Worm (Caenorhabditis elegans) whole organism, L4 larva: Measurements from ENCODE around the gene skr-19.

Experiments
- D1046.2 ChIP-seq: fragments of 200-800 bp; sonication (Bioruptor generic); IDR thresholded peaks from 2 replicates; pipeline ENCODE4 v1.3.6; 2022; ENCODE audit warnings: missing genetic modification characterization, missing compliant biosample characterization
- F10B5.3 ChIP-seq: sonication (generic microtip); optimal IDR thresholded peaks from 2 replicates; lab custom pipeline; 2016; ENCODE audit warnings: mild to moderate bottlenecking, missing genetic modification characterization, missing compliant biosample characterization
- T20F7.1 ChIP-seq: fragments of 200-800 bp; sonication (Bioruptor generic); optimal IDR thresholded peaks from 2 replicates; lab custom pipeline; 2018; ENCODE audit warnings: mild to moderate bottlenecking, missing genetic modification characterization, missing compliant biosample characterization
- Y105C5A.15 ChIP-seq: fragments of 200-800 bp; sonication (Bioruptor generic); IDR thresholded peaks from 2 replicates; pipeline ENCODE4 v1.3.6; 2022; ENCODE audit warnings: missing genetic modification characterization, missing compliant biosample characterization
- aha-1 ChIP-seq: fragments of 150-350 bp; peaks from one replicate; lab custom pipeline; 2014; ENCODE audit warnings: missing biosample characterization, missing genetic modification characterization
- arid-1 ChIP-seq: fragments of 200-800 bp; sonication (Bioruptor generic); conservative IDR thresholded peaks from 2 replicates; pipeline ENCODE4 v1.3.6; 2022; ENCODE audit warnings: missing genetic modification reagents, missing genetic modification characterization, missing compliant biosample characterization
- attf-4 ChIP-seq: sonication (generic microtip); optimal IDR thresholded peaks from 3 replicates; lab custom pipeline; 2017; ENCODE audit warnings: missing biosample characterization, missing genetic modification characterization
- ceh-20 ChIP-seq: fragments of 200-800 bp; sonication (Bioruptor generic); IDR thresholded peaks from 2 replicates; pipeline ENCODE4 v1.3.6; 2022; ENCODE audit warnings: missing genetic modification reagents, missing genetic modification characterization, missing compliant biosample characterization
- ceh-32 ChIP-seq: sonication (generic microtip); optimal IDR thresholded peaks from 2 replicates; lab custom pipeline; 2016; ENCODE audit warnings: mild to moderate bottlenecking, missing genetic modification characterization, missing compliant biosample characterization; ENCODE audit not compliant: poor library complexity
- ces-1 ChIP-seq: fragments of 150-350 bp; sonication (generic microtip); optimal IDR thresholded peaks from 4 replicates; lab custom pipeline; 2014; ENCODE audit warnings: missing biosample characterization, missing genetic modification reagents, missing genetic modification characterization
- daf-16 ChIP-seq, 3 experiments: sonication (generic microtip); optimal IDR thresholded peaks; 2 replicates each; lab custom pipeline; 2016 to 2017; ENCODE audit warnings: missing genetic modification characterization in 3 of 3, missing genetic modification reagents in 3 of 3, mild to moderate bottlenecking in 2 of 3, missing compliant biosample characterization in 2 of 3, missing biosample characterization in 1 of 3, moderate library complexity in 1 of 3
- dmd-6 ChIP-seq: fragments of 200-800 bp; sonication (Bioruptor generic); IDR thresholded peaks from 2 replicates; pipeline ENCODE4 v1.3.6; 2022; ENCODE audit warnings: missing genetic modification reagents, missing genetic modification characterization, missing compliant biosample characterization
- dmd-8 ChIP-seq: fragments of 200-800 bp; sonication (Bioruptor generic); IDR thresholded peaks from 2 replicates; pipeline ENCODE4 v1.3.6; 2022; ENCODE audit warnings: missing genetic modification characterization, missing compliant biosample characterization
- dmd-9 ChIP-seq: fragments of 200-800 bp; sonication (Bioruptor generic); IDR thresholded peaks from 2 replicates; pipeline ENCODE4 v1.3.6; 2022; ENCODE audit warnings: missing genetic modification reagents, missing genetic modification characterization, missing compliant biosample characterization
- dve-1 ChIP-seq: sonication (generic microtip); optimal IDR thresholded peaks from 2 replicates; lab custom pipeline; 2017; ENCODE audit warnings: antibody characterized with exemption, mild to moderate bottlenecking, missing genetic modification characterization, missing compliant biosample characterization; ENCODE audit not compliant: insufficient read depth
- fkh-10 ChIP-seq: fragments of 150-350 bp; optimal IDR thresholded peaks from 2 replicates; lab custom pipeline; 2014; ENCODE audit warnings: missing biosample characterization, missing genetic modification reagents, missing genetic modification characterization
- hlh-11 ChIP-seq: fragments of 200-800 bp; sonication (Bioruptor generic); optimal IDR thresholded peaks from 2 replicates; lab custom pipeline; 2018; ENCODE audit warnings: mild to moderate bottlenecking, missing genetic modification characterization, missing compliant biosample characterization
- hlh-30 ChIP-seq: sonication (generic microtip); optimal IDR thresholded peaks from 2 replicates; lab custom pipeline; 2017; ENCODE audit warnings: antibody characterized with exemption, mild to moderate bottlenecking, missing genetic modification characterization, missing compliant biosample characterization; ENCODE audit not compliant: insufficient read depth
- lin-1 ChIP-seq: fragments of 200-800 bp; sonication (Bioruptor generic); IDR thresholded peaks from 2 replicates; pipeline ENCODE4 v1.3.6; 2022; ENCODE audit warnings: missing genetic modification reagents, missing genetic modification characterization, missing compliant biosample characterization
- lin-29 ChIP-seq: fragments of 200-800 bp; sonication (Bioruptor generic); IDR thresholded peaks from 2 replicates; pipeline ENCODE4 v1.3.6; 2022; ENCODE audit warnings: missing genetic modification reagents, missing genetic modification characterization, missing compliant biosample characterization
- lin-38 ChIP-seq: fragments of 200-800 bp; sonication (Bioruptor generic); IDR thresholded peaks from 2 replicates; pipeline ENCODE4 v1.3.6; 2022; ENCODE audit warnings: missing genetic modification reagents, missing genetic modification characterization, missing compliant biosample characterization
- lir-3 ChIP-seq: sonication (generic microtip); optimal IDR thresholded peaks from 2 replicates; lab custom pipeline; 2016; ENCODE audit warnings: mild to moderate bottlenecking, missing genetic modification characterization, missing compliant biosample characterization
- mdl-1 ChIP-seq, 2 experiments: fragments of 150-350 bp in 1 of 2; sonication (generic microtip) in 1 of 2; optimal IDR thresholded peaks; 2 replicates each; lab custom pipeline; 2014 to 2017; ENCODE audit warnings: missing biosample characterization in 2 of 2, missing genetic modification characterization in 2 of 2
- mes-2 ChIP-seq: sonication (generic microtip); optimal IDR thresholded peaks from 2 replicates; lab custom pipeline; 2016; ENCODE audit warnings: missing genotype, mild to moderate bottlenecking, missing genetic modification characterization, missing compliant biosample characterization; ENCODE audit not compliant: poor library complexity, severe bottlenecking
- mxl-3 ChIP-seq: fragments of 200-800 bp; sonication (Bioruptor generic); optimal IDR thresholded peaks from 2 replicates; lab custom pipeline; 2018; ENCODE audit warnings: mild to moderate bottlenecking, missing genetic modification characterization, missing compliant biosample characterization
- nhr-237 ChIP-seq: sonication (generic microtip); optimal IDR thresholded peaks from 2 replicates; lab custom pipeline; 2017; ENCODE audit warnings: missing biosample characterization, missing genetic modification characterization
- nhr-25 ChIP-seq: sonication (generic microtip); optimal IDR thresholded peaks from 2 replicates; lab custom pipeline; 2017; ENCODE audit warnings: missing genetic modification characterization, mild to moderate bottlenecking, missing compliant biosample characterization, antibody characterized with exemption, moderate library complexity, borderline replicate concordance; ENCODE audit not compliant: insufficient read depth
- nhr-28 ChIP-seq: fragments of 150-350 bp; optimal IDR thresholded peaks from 2 replicates; lab custom pipeline; 2014; ENCODE audit warnings: missing biosample characterization, missing genetic modification characterization
- nhr-42 ChIP-seq: fragments of 200-800 bp; sonication (Bioruptor generic); IDR thresholded peaks from 2 replicates; pipeline ENCODE4 v1.3.6; 2022; ENCODE audit warnings: missing genetic modification characterization, missing compliant biosample characterization
- nhr-76 ChIP-seq: fragments of 150-350 bp; optimal IDR thresholded peaks from 2 replicates; lab custom pipeline; 2014; ENCODE audit warnings: missing biosample characterization, missing genetic modification characterization
- nhr-77 ChIP-seq: fragments of 150-350 bp; optimal IDR thresholded peaks from 2 replicates; lab custom pipeline; 2014; ENCODE audit warnings: missing biosample characterization, missing genetic modification characterization
- php-3 ChIP-seq: fragments of 200-800 bp; sonication (Bioruptor generic); IDR thresholded peaks from 2 replicates; pipeline ENCODE4 v1.3.6; 2022; ENCODE audit warnings: missing genetic modification reagents, missing genetic modification characterization, missing compliant biosample characterization
- rbr-2 ChIP-seq: sonication (generic microtip); optimal IDR thresholded peaks from 2 replicates; lab custom pipeline; 2016; ENCODE audit warnings: missing genotype, missing genetic modification characterization, missing compliant biosample characterization
- saeg-2 ChIP-seq: fragments of 200-800 bp; sonication (Bioruptor generic); IDR thresholded peaks from 2 replicates; pipeline ENCODE4 v1.3.6; 2022; ENCODE audit warnings: missing genetic modification reagents, missing genetic modification characterization, missing compliant biosample characterization
- tra-1 ChIP-seq: fragments of 200-800 bp; sonication (Bioruptor generic); IDR thresholded peaks from 2 replicates; pipeline ENCODE4 v1.3.6; 2022; ENCODE audit warnings: missing genetic modification reagents, missing genetic modification characterization, missing compliant biosample characterization
- unc-62 ChIP-seq, 3 experiments: fragments of 150-350 bp in 1 of 3; sonication (generic microtip); optimal IDR thresholded peaks in 2 of 3; peaks in 1 of 3; 1 replicate in 1 of 3; 2 replicates in 2 of 3; lab custom pipeline; 2014 to 2017; ENCODE audit warnings: missing biosample characterization in 3 of 3, missing genetic modification characterization in 3 of 3, missing genetic modification reagents in 3 of 3, missing genotype in 1 of 3
- vab-7 ChIP-seq: fragments of 200-800 bp; sonication (Bioruptor generic); IDR thresholded peaks from 2 replicates; pipeline ENCODE4 v1.3.6; 2022; ENCODE audit warnings: missing genetic modification reagents, missing genetic modification characterization, missing compliant biosample characterization
- zag-1 ChIP-seq: fragments of 150-350 bp; optimal IDR thresholded peaks from 2 replicates; lab custom pipeline; 2014; ENCODE audit warnings: missing biosample characterization, missing genetic modification characterization
- ztf-7 ChIP-seq: fragments of 150-350 bp; optimal IDR thresholded peaks from 2 replicates; lab custom pipeline; 2014; ENCODE audit warnings: missing biosample characterization, missing genetic modification characterization

skr-19 gene

DNA sequence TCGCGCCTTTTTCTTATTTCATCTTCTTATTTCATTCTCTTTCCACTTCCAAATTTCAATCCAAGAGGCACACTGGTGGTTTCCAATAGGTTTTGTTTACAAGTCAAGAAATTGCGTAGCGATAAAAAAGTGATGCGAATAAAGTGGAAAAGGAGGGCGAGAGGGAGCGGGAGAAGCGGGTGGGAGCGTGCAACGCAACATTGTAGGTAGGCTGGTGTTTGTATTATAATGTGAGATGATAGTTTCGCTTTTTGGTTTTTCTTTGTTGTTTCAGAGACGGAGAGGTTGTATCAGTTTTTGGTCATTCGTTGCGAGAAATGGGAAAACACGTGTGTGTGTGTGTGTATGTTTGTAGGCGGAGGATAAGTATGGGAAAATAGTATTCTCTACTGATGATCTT is 25.7 kb upstream of the skr-19 start (continued):
- TF ChIP-seq zag-1 (tag; lab: Kevin White, UChicago) (no peak), nhr-25 (tag; lab: Kevin White, UChicago) (peak; percentile 53), D1046.2 (no peak), daf-16 (GFP tag; optimal IDR thresholded peaks at IDR 0.05; lab: Kevin White, UChicago) (peak in 1 of 2 experiments; percentile 68), daf-16 (tag; optimal IDR thresholded peaks at IDR 0.05; lab: Kevin White, UChicago) (peak; percentile 95), vab-7 (GFP tag; lab: Robert Waterston, UW) (no peak), aha-1 (tag; lab: Kevin White, UChicago) (peak; percentile 98)

DNA sequence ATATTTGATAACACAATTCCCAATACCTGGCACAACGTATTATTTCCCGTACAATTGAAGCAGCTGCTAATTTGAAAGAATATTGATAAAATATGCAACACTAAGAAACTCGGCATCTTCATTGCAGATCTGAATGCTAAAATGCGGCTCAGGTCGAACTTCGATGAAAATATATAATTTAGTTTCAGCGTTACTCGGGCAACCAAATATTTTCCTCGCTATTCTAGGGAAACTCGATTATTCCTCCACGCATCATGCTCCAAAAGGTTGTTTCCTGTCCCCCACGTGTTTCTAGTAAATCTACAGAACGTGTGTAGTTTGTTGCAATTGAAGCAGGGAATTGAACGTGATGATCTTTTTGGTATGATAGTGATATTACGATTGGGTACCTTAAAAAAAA is 24.6 kb upstream of the skr-19 start:
- TF ChIP-seq dmd-8 (no peak), nhr-77 (tag; lab: Kevin White, UChicago) (no peak), rbr-2 (no peak), mxl-3 (GFP tag; lab: Kevin White, UChicago) (peak; percentile 15), ztf-7 (no peak), fkh-10 (GFP tag; lab: Kevin White, UChicago) (no peak), lin-1 (GFP tag; lab: Robert Waterston, UW) (no peak), tra-1 (GFP tag; lab: Robert Waterston, UW) (no peak), saeg-2 (GFP tag; lab: Robert Waterston, UW) (no peak), lir-3 (no peak), lin-38 (GFP tag; lab: Robert Waterston, UW) (no peak), aha-1 (tag; lab: Kevin White, UChicago) (peak; percentile 23), zag-1 (tag; lab: Kevin White, UChicago) (no peak), unc-62 (GFP tag; optimal IDR thresholded peaks at IDR 0.05 in 1 of 2; lab: Kevin White, UChicago) (peak in 1 of 2 experiments; percentile 97), unc-62 (tag; optimal IDR thresholded peaks at IDR 0.05; lab: Kevin White, UChicago) (no peak), nhr-42 (no peak), nhr-237 (tag; lab: Kevin White, UChicago) (no peak)

DNA sequence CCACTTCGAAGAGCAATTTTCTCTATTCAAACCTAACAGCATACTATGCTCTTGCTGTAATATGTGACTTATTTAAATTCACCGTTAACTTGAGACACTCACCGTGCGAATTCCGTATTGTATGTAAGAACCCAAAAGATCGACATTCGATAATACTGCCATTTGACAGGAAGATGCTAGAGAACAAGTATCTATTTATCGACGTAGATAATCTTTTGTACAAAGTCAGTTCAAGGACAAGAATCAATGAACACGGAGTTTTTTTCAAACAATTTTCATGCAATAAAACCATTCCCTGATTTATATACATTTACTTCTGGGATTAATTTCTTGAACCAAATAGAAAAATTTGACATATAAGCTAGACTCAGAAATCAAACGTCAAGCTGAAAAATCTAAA is 23.8 kb upstream of the skr-19 start, which contains the start of gene K08H2.7:
Gene K08H2.7 (minus strand): TSS at position 173 of the 400 bp plus-strand sequence.
- peak; percentile 11 for TF ChIP-seq aha-1 (tag; lab: Kevin White, UChicago)
- no peak for TF ChIP-seq dmd-9 (GFP tag; lab: Robert Waterston, UW)

DNA sequence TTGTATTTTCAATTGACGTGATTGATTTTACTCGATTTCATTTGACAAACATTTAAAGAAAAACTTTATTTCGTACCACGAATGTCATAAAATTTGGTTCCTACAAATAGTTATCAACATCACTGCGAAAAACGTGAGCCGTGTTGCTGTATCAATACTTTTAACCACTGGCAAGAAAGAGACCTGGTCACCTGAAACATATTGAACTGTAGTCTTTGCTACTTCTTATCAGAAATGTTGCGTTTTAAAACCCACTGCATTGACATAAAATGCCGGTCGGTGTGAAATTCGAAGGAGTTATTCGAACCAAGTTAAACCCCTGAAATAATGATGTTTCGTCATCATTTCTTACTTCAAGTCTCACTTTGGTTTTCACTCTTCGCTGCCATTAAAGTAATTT is 23.1 kb upstream of the skr-19 start:
- no peak for TF ChIP-seq Y105C5A.15 (GFP tag; lab: Robert Waterston, UW)
- peak; percentile 1 for TF ChIP-seq nhr-77 (tag; lab: Kevin White, UChicago)
- TF ChIP-seq dve-1 (tag; lab: Kevin White, UChicago) = peak; percentile 61
- TF ChIP-seq hlh-30 (tag; lab: Kevin White, UChicago) = peak; percentile 39
- peak; percentile 54 for TF ChIP-seq hlh-11 (tag; lab: Kevin White, UChicago)
- no peak for TF ChIP-seq daf-16 (GFP tag; optimal IDR thresholded peaks at IDR 0.05; lab: Kevin White, UChicago)
- TF ChIP-seq daf-16 (tag; optimal IDR thresholded peaks at IDR 0.05; lab: Kevin White, UChicago) = peak; percentile 74
- peak; percentile 74 for TF ChIP-seq dmd-6
- TF ChIP-seq mes-2 (tag; lab: Kevin White, UChicago) = no peak
- TF ChIP-seq nhr-28 (tag; lab: Kevin White, UChicago) = peak; percentile 52
- no peak for TF ChIP-seq lin-29 (GFP tag; lab: Robert Waterston, UW)

DNA sequence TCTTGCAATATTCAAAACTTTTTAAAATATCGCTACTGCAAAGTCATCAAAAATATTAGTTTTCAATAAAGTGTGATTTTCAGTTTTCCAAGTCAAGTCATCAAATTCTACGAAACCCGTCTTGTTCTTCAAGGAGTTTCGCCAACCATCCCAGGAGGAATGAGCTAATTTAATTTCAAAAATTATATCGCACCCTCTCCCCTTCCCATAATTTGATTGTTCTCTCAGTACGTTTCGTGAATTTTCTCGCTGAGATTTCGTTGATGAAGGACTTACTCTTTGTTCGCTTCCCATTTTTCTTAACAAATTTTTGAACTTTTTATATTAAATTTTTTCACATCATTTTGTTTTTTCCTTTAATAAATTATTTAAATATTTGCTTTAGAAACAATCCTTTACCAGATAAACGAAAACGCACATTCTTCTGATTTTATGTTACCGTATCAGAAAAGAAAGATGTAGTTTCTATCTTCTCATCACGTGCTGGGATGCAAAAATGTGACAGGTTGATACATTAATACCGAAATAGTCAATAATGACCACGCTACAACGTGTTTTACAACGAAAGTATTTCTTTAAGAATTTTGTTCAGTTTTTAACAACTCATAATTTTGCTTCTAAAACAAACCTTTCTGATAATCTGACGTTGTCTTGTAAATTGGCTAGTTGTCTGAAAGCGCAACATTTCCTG is 22.3 kb upstream of the skr-19 start:
- TF ChIP-seq T20F7.1 (GFP tag; lab: Kevin White, UChicago) (peak; percentile 29), mes-2 (tag; lab: Kevin White, UChicago) (no peak), nhr-76 (tag; lab: Kevin White, UChicago) (no peak), ceh-20 (no peak), attf-4 (no peak), unc-62 (GFP tag; optimal IDR thresholded peaks at IDR 0.05 in 1 of 2; lab: Kevin White, UChicago) (peak in 1 of 2 experiments; percentile 3), unc-62 (tag; optimal IDR thresholded peaks at IDR 0.05; lab: Kevin White, UChicago) (no peak), dmd-6 (peak; percentile 52), hlh-11 (tag; lab: Kevin White, UChicago) (peak; percentile 33), hlh-30 (tag; lab: Kevin White, UChicago) (peak; percentile 71), php-3 (no peak), dve-1 (tag; lab: Kevin White, UChicago) (peak; percentile 67), ztf-7 (no peak), mdl-1 (tag; optimal IDR thresholded peaks at IDR 0.05; lab: Kevin White, UChicago) (peak in 1 of 2 experiments; percentile 45), nhr-28 (tag; lab: Kevin White, UChicago) (peak; percentile 82), ces-1 (peak; percentile 85), arid-1 (GFP tag; lab: Robert Waterston, UW) (no peak), ceh-32 (tag; lab: Kevin White, UChicago) (no peak), F10B5.3 (tag; lab: Kevin White, UChicago) (no peak)
